Fruit fly (Drosophila melanogaster): ENCODE measurements around the gene CG14518.
A peak's percentile ranks its signal among the peaks of the same experiment; 100 is the strongest.

CG14518 gene

DNA sequence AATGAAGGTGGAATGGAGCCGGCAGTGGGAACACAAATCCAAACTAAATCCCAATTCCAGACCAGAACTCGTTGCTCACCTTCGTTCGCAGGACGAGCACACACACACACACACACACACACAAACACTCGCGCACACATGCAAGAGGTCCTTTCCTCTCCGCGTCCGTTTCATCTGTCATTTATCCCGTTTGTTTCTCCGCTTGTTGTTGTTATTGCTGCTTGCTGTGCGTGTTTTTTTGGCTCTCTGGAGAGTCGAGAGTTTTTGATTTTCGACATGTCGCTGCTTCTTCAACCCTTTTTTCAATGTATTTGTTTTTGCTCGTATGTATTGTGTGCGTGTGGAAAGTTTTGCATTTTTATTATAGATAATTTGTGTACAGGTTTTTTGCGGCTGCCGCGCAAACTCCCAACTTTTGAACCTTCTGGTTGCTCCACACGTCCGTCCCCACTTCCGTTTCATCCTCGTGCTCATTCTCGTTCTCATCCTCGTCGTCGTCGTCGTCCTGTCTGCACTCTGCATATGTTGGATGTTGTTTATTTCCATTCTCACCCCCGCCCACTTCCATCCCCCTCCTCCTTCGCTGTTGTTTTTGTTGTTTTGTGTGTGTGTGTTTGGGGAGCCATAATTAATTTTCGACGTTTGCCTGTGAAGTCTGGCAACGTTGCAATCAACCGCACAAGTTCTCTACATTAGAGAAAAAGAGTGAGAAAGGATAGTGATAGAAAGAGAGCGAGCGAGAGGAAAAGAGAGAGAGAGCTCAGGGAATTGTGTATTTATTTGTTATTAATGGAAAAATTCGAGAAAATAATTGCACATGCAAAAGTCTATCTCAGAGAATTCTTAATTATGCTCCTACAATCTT lies 44.7 kb downstream of the CG14518 start (continued):
- TF ChIP-seq Optix (GFP tag; IDR thresholded peaks at IDR 0.05) (0 out of 3 replicates have a peak, but pooled peaks have one; percentile 21), Dip3 (GFP tag; optimal IDR thresholded peaks at IDR 0.05) (no peak), Ssrp (tag; optimal IDR thresholded peaks at IDR 0.05) (no peak), Vsx1 (GFP tag; optimal IDR thresholded peaks at IDR 0.05) (no peak), Adf1 (GFP tag; IDR thresholded peaks at IDR 0.05) (no peak), Kr (GFP tag; optimal IDR thresholded peaks at IDR 0.05) (peak; percentile 94), tio (GFP tag; optimal IDR thresholded peaks at IDR 0.05) (no peak), D19A (tag; optimal IDR thresholded peaks at IDR 0.05) (peak; percentile 20), Deaf1 (tag; optimal IDR thresholded peaks at IDR 0.05) (peak; percentile 5), CG17385 (GFP tag; optimal IDR thresholded peaks at IDR 0.05) (peak; percentile 11), CG2199 (GFP tag; IDR thresholded peaks at IDR 0.05) (no peak), sqz (GFP tag; optimal IDR thresholded peaks at IDR 0.05) (peak; percentile 44), HLH3B (GFP tag; IDR thresholded peaks at IDR 0.05) (no peak), chm (GFP tag; IDR thresholded peaks at IDR 0.05) (0 out of 2 replicates have a peak, but pooled peaks have one; percentile 10), CG18599 (GFP tag; optimal IDR thresholded peaks at IDR 0.05) (no peak), pzg (GFP tag; optimal IDR thresholded peaks at IDR 0.05) (no peak), CG14014 (GFP tag; IDR thresholded peaks at IDR 0.05) (no peak), ewg (GFP tag; optimal IDR thresholded peaks at IDR 0.05) (peak; percentile 38), zfh1 (GFP tag; IDR thresholded peaks at IDR 0.05) (no peak)

dm6 chr3R:29071141-29071540 lies 46.4 kb downstream of the CG14518 start:
- TF ChIP-seq NK7.1 (GFP tag; optimal IDR thresholded peaks at IDR 0.05) (no peak), lab (GFP tag; optimal IDR thresholded peaks at IDR 0.05) (peak; percentile 13), ATbp (GFP tag; optimal IDR thresholded peaks at IDR 0.05) (peak; percentile 20), vvl (GFP tag; IDR thresholded peaks at IDR 0.05) (peak; percentile 9; the same call in 1 of the 2 replicates), Med (GFP tag) (peak; percentile 53), Chrac-16 (GFP tag; optimal IDR thresholded peaks at IDR 0.05) (no peak), CG11695 (GFP tag; IDR thresholded peaks at IDR 0.05) (0 out of 3 replicates have a peak, but pooled peaks have one; percentile 28), CG2202 (tag; optimal IDR thresholded peaks at IDR 0.05) (no peak), wek (GFP tag; optimal IDR thresholded peaks at IDR 0.05) (peak; percentile 15), CoRest (tag; optimal IDR thresholded peaks at IDR 0.05) (no peak), sens (GFP tag) (peak; percentile 24)

DNA sequence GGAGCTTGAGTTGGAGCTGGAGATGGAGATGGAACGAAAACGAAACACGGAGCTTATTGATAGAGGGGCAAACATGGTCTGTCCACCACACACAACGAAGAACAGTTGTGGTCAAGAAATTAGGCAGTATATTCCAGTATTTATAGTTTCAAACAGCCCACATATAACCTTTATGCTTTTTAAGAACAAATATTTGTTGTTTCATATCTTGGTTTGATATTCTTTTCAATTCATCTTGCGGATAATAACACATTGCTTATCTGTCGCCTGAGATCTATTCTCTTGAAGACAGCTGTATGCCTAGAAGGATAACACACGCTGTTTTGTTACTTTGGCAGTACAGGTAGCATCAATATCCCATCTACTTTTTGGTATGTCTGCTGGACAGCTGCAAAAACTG lies 48.1 kb downstream of the CG14518 start:
- TF ChIP-seq CG11696 (GFP tag; IDR thresholded peaks at IDR 0.05) (0 out of 2 replicates have a peak, but pooled peaks have one; percentile 52), bsh (GFP tag; optimal IDR thresholded peaks at IDR 0.05) (peak in 1 of 2 experiments; percentile 22), Med (GFP tag) (peak; percentile 35), zen (tag; optimal IDR thresholded peaks at IDR 0.05) (peak; percentile 1), ac (GFP tag; optimal IDR thresholded peaks at IDR 0.05) (peak; percentile 51), CG1603 (tag; optimal IDR thresholded peaks at IDR 0.05) (peak; percentile 9), Stat92E (GFP tag; optimal IDR thresholded peaks at IDR 0.05) (no peak), Tbp (GFP tag; optimal IDR thresholded peaks at IDR 0.05) (no peak)

Data from whole organism, embryonic.